Fruit fly (Drosophila melanogaster) whole organism, embryonic: ENCODE results near the gene CG13403.

Experiments used
- Abd-B ChIP-seq: fragments of 200-800 bp; sonication (Bioruptor generic); optimal IDR thresholded peaks from 2 replicates; lab custom pipeline; 2018; ENCODE audit warnings: missing biosample characterization, mild to moderate bottlenecking, missing genetic modification characterization, moderate library complexity
- Ada2b ChIP-seq: fragments of 200-800 bp; sonication (Bioruptor generic); IDR thresholded peaks from 2 replicates; pipeline ENCODE4 v1.3.6; 2022; ENCODE audit warnings: missing biosample characterization, missing genetic modification characterization
- Blimp-1 ChIP-seq: fragments of 200-800 bp; sonication (Bioruptor generic); optimal IDR thresholded peaks from 3 replicates; lab custom pipeline; 2018; ENCODE audit warnings: missing biosample characterization, missing genetic modification characterization, mild to moderate bottlenecking, moderate library complexity, missing genetic modification reagents
- C15 ChIP-seq: fragments of 200-800 bp; sonication (Bioruptor generic); IDR thresholded peaks from 3 replicates; pipeline ENCODE4 v1.3.6; 2022; ENCODE audit warnings: missing biosample characterization, missing genetic modification characterization
- CG1024 ChIP-seq: fragments of 200-800 bp; sonication (Bioruptor generic); IDR thresholded peaks from 2 replicates; pipeline ENCODE4 v1.3.6; 2022; ENCODE audit warnings: missing biosample characterization, missing genetic modification characterization
- CG10274 ChIP-seq: fragments of 200-800 bp; sonication (Bioruptor generic); optimal IDR thresholded peaks from 3 replicates; lab custom pipeline; 2017; ENCODE audit warnings: missing biosample characterization, mild to moderate bottlenecking, missing genetic modification characterization
- CG11696 ChIP-seq: fragments of 200-800 bp; sonication (Bioruptor generic); IDR thresholded peaks from 2 replicates; pipeline ENCODE4 v1.3.6; 2022; ENCODE audit warnings: missing biosample characterization, missing genetic modification characterization
- CG11723 ChIP-seq: fragments of 200-800 bp; sonication (Bioruptor generic); optimal IDR thresholded peaks from 2 replicates; lab custom pipeline; 2017; ENCODE audit warnings: missing biosample characterization, mild to moderate bottlenecking, missing genetic modification characterization
- CG12104 ChIP-seq: fragments of 200-800 bp; sonication (Bioruptor generic); optimal IDR thresholded peaks from 3 replicates; lab custom pipeline; 2016; ENCODE audit warnings: missing biosample characterization, missing genetic modification characterization
- CG14441 ChIP-seq: fragments of 200-800 bp; sonication (Bioruptor generic); IDR thresholded peaks from 2 replicates; pipeline ENCODE4 v1.3.6; 2022; ENCODE audit warnings: missing biosample characterization, missing genetic modification characterization
- CG17359 ChIP-seq: fragments of 200-800 bp; sonication (Bioruptor generic); optimal IDR thresholded peaks from 3 replicates; lab custom pipeline; 2018; ENCODE audit warnings: missing biosample characterization, mild to moderate bottlenecking, missing genetic modification characterization, moderate library complexity
- CG17385 ChIP-seq: fragments of 200-800 bp; sonication (Bioruptor generic); optimal IDR thresholded peaks from 3 replicates; lab custom pipeline; 2018; ENCODE audit warnings: missing biosample characterization, mild to moderate bottlenecking, missing genetic modification characterization
- CG17612 ChIP-seq: fragments of 200-800 bp; sonication (Bioruptor generic); IDR thresholded peaks from 2 replicates; pipeline ENCODE4 v1.3.6; 2022; ENCODE audit warnings: missing biosample characterization, missing genetic modification characterization
- CG1832 ChIP-seq: fragments of 200-800 bp; sonication (Bioruptor generic); optimal IDR thresholded peaks from 2 replicates; lab custom pipeline; 2017; ENCODE audit warnings: missing biosample characterization, mild to moderate bottlenecking, missing genetic modification characterization, inconsistent platforms
- CG18619 ChIP-seq: fragments of 200-800 bp; sonication (Bioruptor generic); optimal IDR thresholded peaks from 3 replicates; lab custom pipeline; 2017; ENCODE audit warnings: missing biosample characterization, mild to moderate bottlenecking, missing genetic modification characterization
- CG3065 ChIP-seq: fragments of 200-800 bp; sonication (Bioruptor generic); optimal IDR thresholded peaks from 2 replicates; lab custom pipeline; 2016; ENCODE audit warnings: missing biosample characterization, missing genetic modification characterization
- CG31388 ChIP-seq: fragments of 200-800 bp; sonication (Bioruptor generic); optimal IDR thresholded peaks from 2 replicates; lab custom pipeline; 2016; ENCODE audit warnings: missing biosample characterization, missing genetic modification characterization
- CG31441 ChIP-seq: fragments of 200-800 bp; sonication (Bioruptor generic); IDR thresholded peaks from 2 replicates; pipeline ENCODE4 v1.3.6; 2022; ENCODE audit warnings: missing biosample characterization, missing genetic modification characterization
- CG33213 ChIP-seq: fragments of 200-800 bp; sonication (Bioruptor generic); optimal IDR thresholded peaks from 3 replicates; lab custom pipeline; 2016; ENCODE audit warnings: missing biosample characterization, missing genetic modification characterization
- CG33557 ChIP-seq: fragments of 200-800 bp; sonication (Bioruptor generic); optimal IDR thresholded peaks from 2 replicates; lab custom pipeline; 2019; ENCODE audit warnings: missing biosample characterization, mild to moderate bottlenecking, missing genetic modification characterization, moderate library complexity
- CG34376 ChIP-seq: fragments of 200-800 bp; sonication (Bioruptor generic); optimal IDR thresholded peaks from 2 replicates; lab custom pipeline; 2018; ENCODE audit warnings: missing biosample characterization, mild to moderate bottlenecking, missing genetic modification characterization
- CG43689 ChIP-seq: fragments of 200-800 bp; sonication (Bioruptor generic); IDR thresholded peaks from 2 replicates; pipeline ENCODE4 v1.3.6; 2022; ENCODE audit warnings: missing biosample characterization, missing genetic modification characterization
- CG4617 ChIP-seq: fragments of 200-800 bp; sonication (Bioruptor generic); optimal IDR thresholded peaks from 3 replicates; lab custom pipeline; 2016; ENCODE audit warnings: missing biosample characterization, missing genetic modification characterization, borderline replicate concordance
- CG4854 ChIP-seq: fragments of 200-800 bp; sonication (Bioruptor generic); optimal IDR thresholded peaks from 2 replicates; lab custom pipeline; 2016; ENCODE audit warnings: missing biosample characterization, missing genetic modification characterization, inconsistent platforms
- CG7357 ChIP-seq: fragments of 200-800 bp; sonication (Bioruptor generic); IDR thresholded peaks from 3 replicates; pipeline ENCODE4 v1.3.6; 2022; ENCODE audit warnings: missing biosample characterization, missing genetic modification characterization
- CG8388 ChIP-seq: fragments of 200-800 bp; sonication (Bioruptor generic); optimal IDR thresholded peaks from 2 replicates; lab custom pipeline; 2019; ENCODE audit warnings: missing biosample characterization, mild to moderate bottlenecking, missing genetic modification characterization, moderate library complexity
- CG8944 ChIP-seq: fragments of 200-800 bp; sonication (Bioruptor generic); optimal IDR thresholded peaks from 3 replicates; lab custom pipeline; 2016; ENCODE audit warnings: missing biosample characterization, missing genetic modification characterization
- D19B ChIP-seq: fragments of 200-800 bp; sonication (Bioruptor generic); optimal IDR thresholded peaks from 2 replicates; lab custom pipeline; 2017; ENCODE audit warnings: missing biosample characterization, mild to moderate bottlenecking, missing genetic modification characterization
- ERR ChIP-seq: fragments of 200-800 bp; sonication (Bioruptor generic); optimal IDR thresholded peaks from 2 replicates; lab custom pipeline; 2016; ENCODE audit warnings: missing biosample characterization, missing genetic modification characterization
- Hand ChIP-seq: fragments of 200-800 bp; sonication (Bioruptor generic); optimal IDR thresholded peaks from 2 replicates; lab custom pipeline; 2017; ENCODE audit warnings: mild to moderate bottlenecking, missing biosample characterization, missing genetic modification reagents, missing genetic modification characterization
- Hr39 ChIP-seq: fragments of >200 bp; optimal IDR thresholded peaks from 2 replicates; lab custom pipeline; 2017
- NC2α ChIP-seq: fragments of 200-800 bp; sonication (Bioruptor generic); optimal IDR thresholded peaks from 2 replicates; lab custom pipeline; 2016; ENCODE audit warnings: missing biosample characterization, missing genetic modification characterization
- Oaz ChIP-seq: fragments of 200-800 bp; sonication (Bioruptor generic); IDR thresholded peaks from 2 replicates; pipeline ENCODE4 v1.3.6; 2022; ENCODE audit warnings: missing biosample characterization, missing genetic modification characterization
- Tbp ChIP-seq: fragments of >200 bp; optimal IDR thresholded peaks from 2 replicates; lab custom pipeline; 2018; ENCODE audit warnings: missing biosample characterization, missing genetic modification characterization
- Xrp1 ChIP-seq: fragments of 200-800 bp; sonication (Bioruptor generic); IDR thresholded peaks from 2 replicates; pipeline ENCODE4 v1.3.6; 2022; ENCODE audit warnings: missing biosample characterization, missing genetic modification characterization
- ato ChIP-seq: fragments of 200-800 bp; sonication (Bioruptor generic); IDR thresholded peaks from 2 replicates; pipeline ENCODE4 v1.3.6; 2022; ENCODE audit warnings: missing biosample characterization, missing genetic modification characterization; ENCODE audit not compliant: partially characterized antibody
- btn ChIP-seq: fragments of 200-800 bp; sonication (Bioruptor generic); optimal IDR thresholded peaks from 2 replicates; lab custom pipeline; 2016; ENCODE audit warnings: missing biosample characterization, missing genetic modification characterization
- chn ChIP-seq: fragments of 200-800 bp; sonication (Bioruptor generic); optimal IDR thresholded peaks from 2 replicates; lab custom pipeline; 2016; ENCODE audit warnings: missing biosample characterization, missing genetic modification characterization
- corto ChIP-seq: fragments of 200-800 bp; sonication (Bioruptor generic); optimal IDR thresholded peaks from 2 replicates; lab custom pipeline; 2016; ENCODE audit warnings: missing biosample characterization, mild to moderate bottlenecking, missing genetic modification characterization, moderate library complexity
- croc ChIP-seq: fragments of 200-800 bp; sonication (Bioruptor generic); conservative IDR thresholded peaks from 3 replicates; pipeline ENCODE4 v1.3.6; 2022; ENCODE audit warnings: missing biosample characterization, missing genetic modification characterization
- fu2 ChIP-seq: fragments of 200-800 bp; sonication (Bioruptor generic); optimal IDR thresholded peaks from 2 replicates; lab custom pipeline; 2016; ENCODE audit warnings: missing biosample characterization, missing genetic modification characterization
- gfzf ChIP-seq: fragments of 200-800 bp; sonication (Bioruptor generic); optimal IDR thresholded peaks from 2 replicates; lab custom pipeline; 2016; ENCODE audit warnings: missing biosample characterization, mild to moderate bottlenecking, missing genetic modification characterization, moderate library complexity
- grn ChIP-seq: fragments of 200-800 bp; sonication (Bioruptor generic); optimal IDR thresholded peaks from 3 replicates; lab custom pipeline; 2017; ENCODE audit warnings: missing biosample characterization, missing genetic modification characterization
- gsb ChIP-seq: fragments of 200-800 bp; sonication (Bioruptor generic); IDR thresholded peaks from 2 replicates; pipeline ENCODE4 v1.3.6; 2022; ENCODE audit warnings: missing biosample characterization, missing genetic modification characterization
- jigr1 ChIP-seq: fragments of 200-800 bp; sonication (Bioruptor generic); IDR thresholded peaks from 3 replicates; pipeline ENCODE4 v1.3.6; 2022; ENCODE audit warnings: missing biosample characterization, missing genetic modification characterization
- pfk ChIP-seq: fragments of 200-800 bp; sonication (Bioruptor generic); optimal IDR thresholded peaks from 2 replicates; lab custom pipeline; 2018; ENCODE audit warnings: missing biosample characterization, mild to moderate bottlenecking, missing genetic modification characterization, moderate library complexity
- pzg ChIP-seq: fragments of 200-800 bp; sonication (Bioruptor generic); optimal IDR thresholded peaks from 3 replicates; lab custom pipeline; 2018; ENCODE audit warnings: missing biosample characterization, mild to moderate bottlenecking, missing genetic modification characterization, moderate library complexity
- ranshi ChIP-seq: fragments of 200-800 bp; sonication (Bioruptor generic); IDR thresholded peaks from 2 replicates; pipeline ENCODE4 v1.3.6; 2022; ENCODE audit warnings: missing biosample characterization, missing genetic modification characterization
- row ChIP-seq: fragments of 200-800 bp; sonication (Bioruptor generic); IDR thresholded peaks from 3 replicates; pipeline ENCODE4 v1.3.6; 2022; ENCODE audit warnings: missing biosample characterization, missing genetic modification characterization
- schlank ChIP-seq: fragments of 200-800 bp; sonication (Bioruptor generic); optimal IDR thresholded peaks from 2 replicates; lab custom pipeline; 2018; ENCODE audit warnings: missing biosample characterization, mild to moderate bottlenecking, missing genetic modification characterization
- seq ChIP-seq: fragments of 200-800 bp; sonication (Bioruptor generic); IDR thresholded peaks from 2 replicates; pipeline ENCODE4 v1.3.6; 2022; ENCODE audit warnings: missing biosample characterization, missing genetic modification characterization
- trem ChIP-seq: fragments of 200-800 bp; optimal IDR thresholded peaks from 3 replicates; lab custom pipeline; 2019; ENCODE audit warnings: missing biosample characterization, mild to moderate bottlenecking, missing genetic modification characterization, moderate library complexity
- ttk ChIP-seq: fragments of 200-800 bp; sonication (Bioruptor generic); IDR thresholded peaks from 2 replicates; pipeline ENCODE4 v2.1.2; 2022; ENCODE audit warnings: missing biosample characterization, missing genetic modification characterization
- usp ChIP-seq: fragments of >200 bp; optimal IDR thresholded peaks from 2 replicates; lab custom pipeline; 2017; ENCODE audit warnings: missing biosample characterization, missing genetic modification characterization

CG13403 gene

DNA sequence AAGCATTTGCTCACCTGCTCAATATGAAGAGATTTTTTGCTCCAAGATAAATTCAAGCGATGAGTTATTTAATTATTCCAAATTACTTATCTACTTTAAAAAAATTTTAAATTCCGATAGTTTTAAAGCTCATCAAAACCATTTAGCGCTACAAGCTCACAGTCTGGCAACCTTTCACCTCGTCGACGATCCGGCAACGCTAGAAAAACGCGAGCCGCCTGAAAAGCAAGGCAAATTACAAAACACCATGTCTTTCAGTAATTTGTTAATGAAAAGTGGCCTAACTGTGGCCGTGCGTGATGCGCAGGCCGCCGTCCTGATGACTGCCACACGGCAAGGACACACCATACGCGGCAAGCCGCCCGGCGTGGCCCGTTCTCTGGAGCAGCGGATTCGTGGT, 34.3 kb upstream of the CG13403 start, which contains the start of gene mRpL38 (continued):
- no peak for TF ChIP-seq grn (GFP tag; lab: Kevin White, UChicago)
- no peak for TF ChIP-seq CG31388 (GFP tag; lab: Kevin White, UChicago)
- TF ChIP-seq Hr39 (lab: Kevin White, UChicago), result no peak
- no peak for TF ChIP-seq Ada2b (GFP tag; lab: Robert Waterston, UW)
- no peak for TF ChIP-seq pfk (GFP tag; lab: Kevin White, UChicago)
- no peak for TF ChIP-seq schlank (tag; lab: Kevin White, UChicago)
- no peak for TF ChIP-seq usp (GFP tag; lab: Kevin White, UChicago)
- no peak for TF ChIP-seq seq (GFP tag; lab: Robert Waterston, UW)
- TF ChIP-seq CG43689 (GFP tag; lab: Robert Waterston, UW), result no peak
- no peak for TF ChIP-seq CG34376 (GFP tag; lab: Kevin White, UChicago)
- no peak for TF ChIP-seq croc
- TF ChIP-seq ERR (GFP tag; lab: Kevin White, UChicago), result no peak
- no peak for TF ChIP-seq CG18619
- TF ChIP-seq CG11723, result no peak
- TF ChIP-seq pzg (GFP tag; lab: Kevin White, UChicago), result peak; percentile 54
- no peak for TF ChIP-seq CG7357 (GFP tag; lab: Robert Waterston, UW)
- TF ChIP-seq CG17612, result no peak
- TF ChIP-seq jigr1 (GFP tag; lab: Robert Waterston, UW), result no peak
- no peak for TF ChIP-seq Hand (GFP tag; lab: Kevin White, UChicago)
- no peak for TF ChIP-seq Tbp
- no peak for TF ChIP-seq NC2α
- TF ChIP-seq corto, result no peak
- TF ChIP-seq ato (GFP tag; lab: Robert Waterston, UW), result no peak
- TF ChIP-seq Blimp-1 (GFP tag; lab: Kevin White, UChicago), result no peak
- TF ChIP-seq CG8944 (GFP tag; lab: Kevin White, UChicago), result no peak
- TF ChIP-seq CG33213, result no peak
- no peak for TF ChIP-seq Xrp1 (GFP tag; lab: Robert Waterston, UW)
- TF ChIP-seq CG17359 (tag; lab: Kevin White, UChicago), result no peak
- TF ChIP-seq CG10274 (GFP tag; lab: Kevin White, UChicago), result no peak
- no peak for TF ChIP-seq CG17385
- no peak for TF ChIP-seq chn (GFP tag; lab: Kevin White, UChicago)
- no peak for TF ChIP-seq gsb
- no peak for TF ChIP-seq CG31441 (GFP tag; lab: Robert Waterston, UW)
- no peak for TF ChIP-seq btn
- TF ChIP-seq D19B (GFP tag; lab: Kevin White, UChicago), result no peak
- peak; percentile 5 for TF ChIP-seq gfzf
- TF ChIP-seq CG1832, result no peak
- TF ChIP-seq CG14441 (GFP tag; lab: Robert Waterston, UW), result no peak
- TF ChIP-seq trem (tag; lab: Kevin White, UChicago), result peak; percentile 36
- no peak for TF ChIP-seq CG1024 (GFP tag; lab: Robert Waterston, UW)
- no peak for TF ChIP-seq fu2 (GFP tag; lab: Kevin White, UChicago)
- TF ChIP-seq Oaz (GFP tag; lab: Robert Waterston, UW), result no peak
- no peak for TF ChIP-seq ttk
- no peak for TF ChIP-seq Abd-B (GFP tag; lab: Kevin White, UChicago)
- TF ChIP-seq C15 (GFP tag; lab: Robert Waterston, UW), result no peak
- no peak for TF ChIP-seq CG11696 (GFP tag; lab: Robert Waterston, UW)
- TF ChIP-seq ranshi (GFP tag; lab: Robert Waterston, UW), result no peak
- TF ChIP-seq CG8388 (GFP tag; lab: Kevin White, UChicago), result no peak
- no peak for TF ChIP-seq row (GFP tag; lab: Robert Waterston, UW)
- no peak for TF ChIP-seq CG12104 (GFP tag; lab: Kevin White, UChicago)
- no peak for TF ChIP-seq CG33557 (GFP tag; lab: Kevin White, UChicago)
- no peak for TF ChIP-seq CG3065 (GFP tag; lab: Kevin White, UChicago)
- no peak for TF ChIP-seq CG4854
- TF ChIP-seq CG4617 (GFP tag; lab: Kevin White, UChicago), result peak; percentile 63
